Worm (Caenorhabditis elegans) whole organism, L4 larva: ENCODE results near the gene aagr-1.

Experiments
- jun-1 ChIP-seq: fragments of 150-350 bp; optimal IDR thresholded peaks from 2 replicates; lab custom pipeline; 2014; ENCODE audit warnings: missing biosample characterization, missing genetic modification reagents, missing genetic modification characterization
- nhr-76 ChIP-seq: fragments of 150-350 bp; optimal IDR thresholded peaks from 2 replicates; lab custom pipeline; 2014; ENCODE audit warnings: missing biosample characterization, missing genetic modification characterization
- pha-4 ChIP-seq, 2 experiments: fragments of 150-350 bp in 1 of 2; fragments of 200-800 bp in 1 of 2; sonication (Bioruptor generic) in 1 of 2; IDR thresholded peaks in 1 of 2; optimal IDR thresholded peaks in 1 of 2; 2 replicates each; pipeline versions ENCODE4 v1.3.6 to Lab custom; 2014 to 2022; ENCODE audit warnings: missing genetic modification characterization in 2 of 2, missing genetic modification reagents in 2 of 2, missing biosample characterization in 1 of 2, missing compliant biosample characterization in 1 of 2

- no peak for TF ChIP-seq nhr-76
- TF ChIP-seq jun-1 (tag; lab: Kevin White, UChicago): no peak
- TF ChIP-seq pha-4 (GFP tag; IDR thresholded peaks at IDR 0.05; lab: Robert Waterston, UW): no peak
- no peak for TF ChIP-seq pha-4 (tag; optimal IDR thresholded peaks at IDR 0.05; lab: Kevin White, UChicago)
These were observed 9.0 kb upstream of the aagr-1 start for ce11 chrIV:8357299-8357698.
